Worm (Caenorhabditis elegans): ENCODE data around the gene F53F1.4.

- TF ChIP-seq nhr-11 (tag; optimal IDR thresholded peaks at IDR 0.05) (no peak), unc-39 (tag; optimal IDR thresholded peaks at IDR 0.05) (no peak), lin-39 (tag; optimal IDR thresholded peaks at IDR 0.05) (no peak), ZK546.5 (tag; optimal IDR thresholded peaks at IDR 0.05) (no peak)
These were observed 36.3 kb upstream of the F53F1.4 start for ce11 chrV:13374532-13374931.
